Fruit fly (Drosophila melanogaster) whole organism, embryonic: Measurements from ENCODE around the gene CG11905.

Experiments
- ATbp ChIP-seq: fragments of 200-800 bp; sonication (Bioruptor generic); optimal IDR thresholded peaks from 2 replicates; lab custom pipeline; 2017; ENCODE audit warnings: missing biosample characterization, mild to moderate bottlenecking, missing genetic modification characterization, missing genetic modification reagents
- Atf6 ChIP-seq: fragments of 200-800 bp; sonication (Bioruptor generic); IDR thresholded peaks from 2 replicates; pipeline ENCODE4 v1.3.6; 2022; ENCODE audit warnings: missing biosample characterization, missing genetic modification characterization
- C15 ChIP-seq: fragments of 200-800 bp; sonication (Bioruptor generic); IDR thresholded peaks from 3 replicates; pipeline ENCODE4 v1.3.6; 2022; ENCODE audit warnings: missing biosample characterization, missing genetic modification characterization
- CG10321 ChIP-seq: fragments of 200-800 bp; sonication (Bioruptor generic); IDR thresholded peaks from 2 replicates; pipeline ENCODE4 v1.3.6; 2022; ENCODE audit warnings: missing biosample characterization, missing genetic modification characterization
- CG10565 ChIP-seq: fragments of 200-800 bp; sonication (Bioruptor generic); optimal IDR thresholded peaks from 3 replicates; lab custom pipeline; 2016; ENCODE audit warnings: missing biosample characterization, mild to moderate bottlenecking, missing genetic modification characterization
- CG11247 ChIP-seq: fragments of 200-800 bp; sonication (Bioruptor generic); IDR thresholded peaks from 2 replicates; pipeline ENCODE4 v1.3.6; 2022; ENCODE audit warnings: missing biosample characterization, missing genetic modification characterization
- CG11723 ChIP-seq: fragments of 200-800 bp; sonication (Bioruptor generic); optimal IDR thresholded peaks from 2 replicates; lab custom pipeline; 2017; ENCODE audit warnings: missing biosample characterization, mild to moderate bottlenecking, missing genetic modification characterization
- CG12744 ChIP-seq: fragments of 200-800 bp; sonication (Bioruptor generic); optimal IDR thresholded peaks from 2 replicates; lab custom pipeline; 2016; ENCODE audit warnings: missing biosample characterization, missing genetic modification characterization
- CG12769 ChIP-seq: fragments of 200-800 bp; sonication (Bioruptor generic); optimal IDR thresholded peaks from 2 replicates; lab custom pipeline; 2019; ENCODE audit warnings: missing biosample characterization, mild to moderate bottlenecking, missing genetic modification characterization, moderate library complexity
- CG13894 ChIP-seq: fragments of 200-800 bp; sonication (Bioruptor generic); optimal IDR thresholded peaks from 3 replicates; lab custom pipeline; 2018; ENCODE audit warnings: missing biosample characterization, mild to moderate bottlenecking, missing genetic modification characterization, moderate library complexity
- CG14667 ChIP-seq: fragments of 200-800 bp; sonication (Bioruptor generic); IDR thresholded peaks from 2 replicates; pipeline ENCODE4 v1.3.6; 2022; ENCODE audit warnings: missing biosample characterization, missing genetic modification characterization
- CG15269 ChIP-seq: fragments of 200-800 bp; sonication (Bioruptor generic); optimal IDR thresholded peaks from 2 replicates; lab custom pipeline; 2018; ENCODE audit warnings: missing biosample characterization, mild to moderate bottlenecking, missing genetic modification characterization, moderate library complexity
- CG17385 ChIP-seq: fragments of 200-800 bp; sonication (Bioruptor generic); optimal IDR thresholded peaks from 3 replicates; lab custom pipeline; 2018; ENCODE audit warnings: missing biosample characterization, mild to moderate bottlenecking, missing genetic modification characterization
- CG18262 ChIP-seq: fragments of 200-800 bp; optimal IDR thresholded peaks from 3 replicates; lab custom pipeline; 2019; ENCODE audit warnings: missing biosample characterization, mild to moderate bottlenecking, missing genetic modification characterization, moderate library complexity
- CG18599 ChIP-seq: fragments of 200-800 bp; sonication (Bioruptor generic); optimal IDR thresholded peaks from 3 replicates; lab custom pipeline; 2017; ENCODE audit warnings: missing biosample characterization, missing genetic modification characterization, mild to moderate bottlenecking, moderate library complexity, missing genetic modification reagents
- CG3065 ChIP-seq: fragments of 200-800 bp; sonication (Bioruptor generic); optimal IDR thresholded peaks from 2 replicates; lab custom pipeline; 2016; ENCODE audit warnings: missing biosample characterization, missing genetic modification characterization
- CG34376 ChIP-seq: fragments of 200-800 bp; sonication (Bioruptor generic); optimal IDR thresholded peaks from 2 replicates; lab custom pipeline; 2018; ENCODE audit warnings: missing biosample characterization, mild to moderate bottlenecking, missing genetic modification characterization
- CG4282 ChIP-seq: fragments of 200-800 bp; sonication (Bioruptor generic); optimal IDR thresholded peaks from 2 replicates; lab custom pipeline; 2016; ENCODE audit warnings: missing biosample characterization, missing genetic modification characterization
- CG4404 ChIP-seq: fragments of 200-800 bp; sonication (Bioruptor generic); IDR thresholded peaks from 2 replicates; pipeline ENCODE4 v1.3.6; 2022; ENCODE audit warnings: missing biosample characterization, missing genetic modification characterization
- CG4730 ChIP-seq: fragments of 200-800 bp; sonication (Bioruptor generic); IDR thresholded peaks from 2 replicates; pipeline ENCODE4 v1.3.6; 2022; ENCODE audit warnings: missing biosample characterization, missing genetic modification characterization
- CG4854 ChIP-seq: fragments of 200-800 bp; sonication (Bioruptor generic); optimal IDR thresholded peaks from 2 replicates; lab custom pipeline; 2016; ENCODE audit warnings: missing biosample characterization, missing genetic modification characterization, inconsistent platforms
- CG5180 ChIP-seq: fragments of 200-800 bp; sonication (Bioruptor generic); optimal IDR thresholded peaks from 3 replicates; lab custom pipeline; 2017; ENCODE audit warnings: missing biosample characterization, missing genetic modification characterization, mild to moderate bottlenecking, moderate library complexity, missing genetic modification reagents
- CG6791 ChIP-seq: fragments of 200-800 bp; sonication (Bioruptor generic); IDR thresholded peaks from 3 replicates; pipeline ENCODE4 v1.3.6; 2022; ENCODE audit warnings: missing biosample characterization, missing genetic modification characterization; ENCODE audit not compliant: partially characterized antibody
- CG7271 ChIP-seq: fragments of 200-800 bp; sonication (Bioruptor generic); optimal IDR thresholded peaks from 2 replicates; lab custom pipeline; 2018; ENCODE audit warnings: missing biosample characterization, mild to moderate bottlenecking, missing genetic modification characterization, moderate library complexity
- CG7963 ChIP-seq: fragments of 200-800 bp; sonication (Bioruptor generic); IDR thresholded peaks from 3 replicates; pipeline ENCODE4 v1.3.6; 2022; ENCODE audit warnings: missing biosample characterization, missing genetic modification characterization; ENCODE audit not compliant: partially characterized antibody
- CG8478 ChIP-seq: fragments of >200 bp; optimal IDR thresholded peaks from 2 replicates; lab custom pipeline; 2018
- CG9215 ChIP-seq: fragments of 200-800 bp; sonication (Bioruptor generic); IDR thresholded peaks from 2 replicates; pipeline ENCODE4 v1.3.6; 2022; ENCODE audit warnings: missing biosample characterization, missing genetic modification characterization
- Dad ChIP-seq: fragments of 200-800 bp; sonication (Bioruptor generic); optimal IDR thresholded peaks from 3 replicates; lab custom pipeline; 2016; ENCODE audit warnings: missing biosample characterization, missing genetic modification characterization
- Dek ChIP-seq: fragments of 200-800 bp; sonication (Bioruptor generic); optimal IDR thresholded peaks from 3 replicates; lab custom pipeline; 2019; ENCODE audit warnings: missing biosample characterization, mild to moderate bottlenecking, missing genetic modification characterization, moderate library complexity
- Dip3 ChIP-seq: fragments of 200-800 bp; sonication (Bioruptor generic); optimal IDR thresholded peaks from 3 replicates; lab custom pipeline; 2016; ENCODE audit warnings: missing biosample characterization, missing genetic modification characterization
- Doc2 ChIP-seq: fragments of 200-800 bp; sonication (Bioruptor generic); IDR thresholded peaks from 2 replicates; pipeline ENCODE4 v1.3.6; 2022; ENCODE audit warnings: missing biosample characterization, missing genetic modification characterization
- Mrtf ChIP-seq: fragments of 200-800 bp; sonication (Bioruptor generic); IDR thresholded peaks from 3 replicates; pipeline ENCODE4 v1.3.6; 2022; ENCODE audit warnings: missing biosample characterization, missing genetic modification characterization
- PHDP ChIP-seq: fragments of 200-800 bp; sonication (Bioruptor generic); optimal IDR thresholded peaks from 3 replicates; lab custom pipeline; 2018; ENCODE audit warnings: missing biosample characterization, mild to moderate bottlenecking, missing genetic modification characterization, moderate library complexity
- Sry-δ ChIP-seq: fragments of 200-800 bp; sonication (Bioruptor generic); optimal IDR thresholded peaks from 2 replicates; lab custom pipeline; 2016; ENCODE audit warnings: missing biosample characterization, missing genetic modification characterization
- Stat92E ChIP-seq, 3 experiments: fragments of >200 bp in 2 of 3; fragments of 200-800 bp in 1 of 3; sonication (Bioruptor generic) in 1 of 3; optimal IDR thresholded peaks; 2 replicates each; lab custom pipeline; 2017 to 2019; ENCODE audit warnings: missing biosample characterization in 3 of 3, missing genetic modification characterization in 3 of 3, mild to moderate bottlenecking in 1 of 3, moderate library complexity in 1 of 3
- abd-A ChIP-seq: fragments of 200-800 bp; sonication (Bioruptor generic); optimal IDR thresholded peaks from 3 replicates; lab custom pipeline; 2019; ENCODE audit warnings: missing biosample characterization, mild to moderate bottlenecking, missing genetic modification characterization, moderate library complexity
- ato ChIP-seq: fragments of 200-800 bp; sonication (Bioruptor generic); IDR thresholded peaks from 2 replicates; pipeline ENCODE4 v1.3.6; 2022; ENCODE audit warnings: missing biosample characterization, missing genetic modification characterization; ENCODE audit not compliant: partially characterized antibody
- bowl ChIP-seq: fragments of 200-800 bp; sonication (Bioruptor generic); IDR thresholded peaks from 2 replicates; pipeline ENCODE4 v1.3.6; 2022; ENCODE audit warnings: missing biosample characterization, missing genetic modification characterization
- br ChIP-seq: fragments of >200 bp; optimal IDR thresholded peaks from 2 replicates; lab custom pipeline; 2017
- cg ChIP-seq: fragments of 200-800 bp; sonication (Bioruptor generic); optimal IDR thresholded peaks from 3 replicates; lab custom pipeline; 2019; ENCODE audit warnings: missing biosample characterization, mild to moderate bottlenecking, missing genetic modification characterization, moderate library complexity
- dysf ChIP-seq: fragments of 200-800 bp; sonication (Bioruptor generic); IDR thresholded peaks from 3 replicates; pipeline ENCODE4 v1.3.6; 2022; ENCODE audit warnings: missing biosample characterization, missing genetic modification characterization
- gro ChIP-seq: fragments of 200-800 bp; sonication (Bioruptor generic); optimal IDR thresholded peaks from 2 replicates; lab custom pipeline; 2016; ENCODE audit warnings: missing biosample characterization, missing genetic modification characterization
- jumu ChIP-seq: fragments of 200-800 bp; sonication (Bioruptor generic); optimal IDR thresholded peaks from 3 replicates; lab custom pipeline; 2016; ENCODE audit warnings: missing biosample characterization, missing genetic modification characterization
- klu ChIP-seq: fragments of 200-800 bp; sonication (Bioruptor generic); IDR thresholded peaks from 2 replicates; pipeline ENCODE4 v1.3.6; 2022; ENCODE audit warnings: missing biosample characterization, missing genetic modification characterization
- lmd ChIP-seq: fragments of 200-800 bp; sonication (Bioruptor generic); IDR thresholded peaks from 2 replicates; pipeline ENCODE4 v1.3.6; 2022; ENCODE audit warnings: missing biosample characterization, missing genetic modification characterization
- maf-S ChIP-seq: fragments of 200-800 bp; sonication (Bioruptor generic); optimal IDR thresholded peaks from 2 replicates; lab custom pipeline; 2016; ENCODE audit warnings: missing biosample characterization, missing genetic modification characterization
- mirr ChIP-seq: fragments of 200-800 bp; sonication (Bioruptor generic); optimal IDR thresholded peaks from 3 replicates; lab custom pipeline; 2018; ENCODE audit warnings: missing biosample characterization, mild to moderate bottlenecking, missing genetic modification characterization
- org-1 ChIP-seq: fragments of 200-800 bp; sonication (Bioruptor generic); optimal IDR thresholded peaks from 2 replicates; lab custom pipeline; 2017; ENCODE audit warnings: missing biosample characterization, missing genetic modification characterization
- trh ChIP-seq: fragments of 200-800 bp; sonication (Bioruptor generic); optimal IDR thresholded peaks from 2 replicates; lab custom pipeline; 2016; ENCODE audit warnings: missing biosample characterization, missing genetic modification characterization
- wor ChIP-seq: fragments of 200-800 bp; sonication (Bioruptor generic); IDR thresholded peaks from 2 replicates; pipeline ENCODE4 v1.3.6; 2022; ENCODE audit warnings: missing biosample characterization, missing genetic modification characterization

CG11905 gene

DNA sequence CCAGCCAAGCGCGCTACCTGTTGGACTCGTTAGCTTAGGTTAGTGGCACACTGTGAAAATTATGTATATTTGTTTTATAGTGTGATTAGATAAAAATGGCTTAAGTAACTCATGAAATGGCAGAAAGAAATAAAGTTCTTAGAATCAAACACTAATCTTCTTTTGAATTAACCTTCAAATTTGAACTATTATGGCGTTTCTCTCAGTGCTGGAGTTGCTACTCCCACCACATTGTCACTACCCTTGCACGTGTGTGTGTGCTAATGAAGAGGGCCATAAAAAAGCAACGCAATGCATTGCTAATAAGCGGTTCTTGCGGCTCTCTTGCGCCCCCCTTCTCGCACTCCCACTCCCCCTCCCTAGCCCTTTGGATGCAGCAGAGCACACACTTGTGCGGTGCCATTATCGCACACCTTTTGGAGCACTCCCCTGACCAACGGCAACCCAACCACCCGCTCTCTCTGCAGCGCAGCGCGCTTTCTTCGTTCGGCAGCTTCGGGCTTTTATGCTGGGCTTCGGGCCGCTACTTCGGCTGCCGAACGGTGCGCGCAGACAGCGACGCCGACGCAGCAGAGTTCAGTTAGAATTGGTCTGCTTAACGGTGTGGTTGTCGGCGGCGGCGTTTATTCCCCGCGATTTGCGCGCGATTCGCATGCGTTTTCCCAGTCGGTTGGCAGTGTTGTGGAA, 44.5 kb downstream of the CG11905 start (continued):
- peak; percentile 85 for TF ChIP-seq CG11723 (GFP tag; lab: Kevin White, UChicago)
- TF ChIP-seq org-1: peak; percentile 86
- peak; percentile 83 for TF ChIP-seq Mrtf (GFP tag; lab: Robert Waterston, UW)
- peak in 1 of 3 experiments; percentile 62 for TF ChIP-seq Stat92E (GFP tag; optimal IDR thresholded peaks at IDR 0.05; lab: Kevin White, UChicago)
- no peak for TF ChIP-seq CG8478 (lab: Kevin White, UChicago)
- peak; percentile 36 for TF ChIP-seq CG34376
- no peak for TF ChIP-seq br
- TF ChIP-seq CG13894 (tag; lab: Kevin White, UChicago): no peak
- TF ChIP-seq PHDP: peak; percentile 89
- TF ChIP-seq CG4282 (GFP tag; lab: Kevin White, UChicago): peak; percentile 50
- no peak; the same call in 2 of the 3 replicates for TF ChIP-seq CG6791
- TF ChIP-seq CG4854 (GFP tag; lab: Kevin White, UChicago): peak; percentile 68
- peak; percentile 70 for TF ChIP-seq CG4404 (GFP tag; lab: Robert Waterston, UW)
- TF ChIP-seq CG14667: peak; percentile 87
- TF ChIP-seq abd-A (tag; lab: Kevin White, UChicago): peak; percentile 53
- TF ChIP-seq CG11247 (GFP tag; lab: Robert Waterston, UW): peak; percentile 80
- TF ChIP-seq Doc2 (GFP tag; lab: Robert Waterston, UW): 0 out of 2 replicates have a peak, but pooled peaks have one; percentile 41
- peak; percentile 88 for TF ChIP-seq CG17385 (GFP tag; lab: Kevin White, UChicago)
- TF ChIP-seq CG4730: peak; percentile 84
- TF ChIP-seq trh (GFP tag; lab: Kevin White, UChicago): peak; percentile 61
- TF ChIP-seq maf-S: peak; percentile 80
- no peak for TF ChIP-seq mirr (GFP tag; lab: Kevin White, UChicago)
- peak; percentile 86 for TF ChIP-seq jumu (GFP tag; lab: Kevin White, UChicago)
- TF ChIP-seq wor: peak; percentile 94
- peak; percentile 69 for TF ChIP-seq CG7271 (tag; lab: Kevin White, UChicago)
- peak; percentile 58 for TF ChIP-seq Sry-δ (GFP tag; lab: Kevin White, UChicago)
- TF ChIP-seq ATbp (GFP tag; lab: Kevin White, UChicago): peak; percentile 96
- TF ChIP-seq C15: no peak; the same call in 2 of the 3 replicates
- TF ChIP-seq CG15269 (tag; lab: Kevin White, UChicago): peak; percentile 90
- peak; percentile 70 for TF ChIP-seq CG3065 (GFP tag; lab: Kevin White, UChicago)
- no peak for TF ChIP-seq CG10321 (GFP tag; lab: Robert Waterston, UW)
- peak; percentile 82 for TF ChIP-seq CG18599 (GFP tag; lab: Kevin White, UChicago)
- no peak for TF ChIP-seq CG7963
- peak; percentile 43 for TF ChIP-seq CG10565 (GFP tag; lab: Kevin White, UChicago)
- TF ChIP-seq gro (GFP tag; lab: Kevin White, UChicago): peak; percentile 35
- TF ChIP-seq klu (GFP tag; lab: Robert Waterston, UW): peak; percentile 79
- peak; percentile 84 for TF ChIP-seq Atf6 (GFP tag; lab: Robert Waterston, UW)
- TF ChIP-seq CG18262 (tag; lab: Kevin White, UChicago): peak; percentile 94
- peak; percentile 54 for TF ChIP-seq CG12744 (GFP tag; lab: Kevin White, UChicago)
- peak; percentile 90 for TF ChIP-seq lmd (GFP tag; lab: Robert Waterston, UW)
- peak; percentile 85 for TF ChIP-seq Dad
- peak; percentile 81; the same call in 1 of the 2 replicates for TF ChIP-seq bowl
- peak; percentile 72 for TF ChIP-seq cg
- peak; percentile 66 for TF ChIP-seq CG12769 (tag; lab: Kevin White, UChicago)
- peak; percentile 81 for TF ChIP-seq Dek (tag; lab: Kevin White, UChicago)
- peak; percentile 65 for TF ChIP-seq CG9215
- TF ChIP-seq Dip3 (GFP tag; lab: Kevin White, UChicago): no peak
- peak; percentile 81 for TF ChIP-seq CG5180 (GFP tag; lab: Kevin White, UChicago)
- 0 out of 2 replicates have a peak, but pooled peaks have one; percentile 30 for TF ChIP-seq ato
- TF ChIP-seq dysf (GFP tag; lab: Robert Waterston, UW): peak; percentile 91; the same call in 2 of the 3 replicates
